Comparison of ENCODE assay signal across 1 fruit fly cellular context in the genomic region with DNA sequence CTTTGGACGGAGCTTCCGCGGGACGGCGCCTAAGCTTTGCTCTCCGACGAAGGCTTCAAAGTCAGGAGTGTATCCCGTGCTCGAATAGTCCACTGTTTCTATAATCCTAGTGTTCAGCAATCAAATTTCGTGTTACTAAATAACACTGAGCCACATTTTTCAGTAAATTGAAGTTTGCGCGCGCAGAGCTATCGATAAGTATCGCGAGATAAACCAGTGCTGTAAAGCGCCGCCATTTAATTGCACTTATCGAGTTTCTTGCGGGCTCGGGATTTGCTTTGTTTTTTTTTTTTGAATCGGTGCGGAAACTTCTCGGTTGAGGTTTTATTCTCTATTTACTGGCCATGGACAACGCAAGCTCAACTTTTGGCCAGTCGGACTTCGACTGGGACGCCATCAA.
TF ChIP-seq lines count a peak whose summit lies in the region.

A gene (minus strand): TSS at position 127 of the 400 bp plus-strand sequence.
A gene (plus strand): TSS at position 216 of the 400 bp plus-strand sequence.

TF ChIP-seq in whole organism, embryonic, 481 proteins besides CTCF, POLR2A, EP300 and RAD21 (continued from another document and continues in another):
- TF ChIP-seq CrebB (tag; optimal IDR thresholded peaks at IDR 0.05; lab: Kevin White, UChicago): no peak
- TF ChIP-seq Chrac-16 (GFP tag; optimal IDR thresholded peaks at IDR 0.05; lab: Kevin White, UChicago): no peak
- no peak for TF ChIP-seq CG16779 (GFP tag; IDR thresholded peaks at IDR 0.05; lab: Robert Waterston, UW)
- TF ChIP-seq MTF-1 (GFP tag; optimal IDR thresholded peaks at IDR 0.05; lab: Kevin White, UChicago; ENCODE audit: borderline replicate concordance): no peak
- TF ChIP-seq Six4 (GFP tag; optimal IDR thresholded peaks at IDR 0.05; lab: Kevin White, UChicago): no peak
- TF ChIP-seq scrt (GFP tag; optimal IDR thresholded peaks at IDR 0.05; lab: Kevin White, UChicago): no peak
- TF ChIP-seq sisA (GFP tag; IDR thresholded peaks at IDR 0.05; lab: Robert Waterston, UW): no peak
- TF ChIP-seq CG10654 (GFP tag; optimal IDR thresholded peaks at IDR 0.05; lab: Kevin White, UChicago): no peak
- peak; percentile 27; the same call in 1 of the 2 replicates for TF ChIP-seq E2f1 (GFP tag; IDR thresholded peaks at IDR 0.05; lab: Robert Waterston, UW)
- TF ChIP-seq Usf (GFP tag; optimal IDR thresholded peaks at IDR 0.05; lab: Kevin White, UChicago): no peak
- no peak for TF ChIP-seq ssp (GFP tag; IDR thresholded peaks at IDR 0.05; lab: Robert Waterston, UW)
- 0 out of 2 replicates have a peak, but pooled peaks have one; percentile 36 for TF ChIP-seq tna (GFP tag; IDR thresholded peaks at IDR 0.05; lab: Robert Waterston, UW; ENCODE audit: partially characterized antibody)
- TF ChIP-seq CG17829 (tag; optimal IDR thresholded peaks at IDR 0.05; lab: Kevin White, UChicago): no peak
- TF ChIP-seq Dad (GFP tag; optimal IDR thresholded peaks at IDR 0.05; lab: Kevin White, UChicago): no peak
- peak; percentile 93 for TF ChIP-seq Dp (GFP tag; optimal IDR thresholded peaks at IDR 0.05; lab: Kevin White, UChicago)
- TF ChIP-seq org-1 (GFP tag; optimal IDR thresholded peaks at IDR 0.05; lab: Kevin White, UChicago): no peak
- TF ChIP-seq lov (optimal IDR thresholded peaks at IDR 0.05; lab: Kevin White, UChicago): no peak
- no peak for TF ChIP-seq lov (GFP tag; IDR thresholded peaks at IDR 0.05; lab: Robert Waterston, UW)
- peak; percentile 76 for TF ChIP-seq Sry-δ (GFP tag; optimal IDR thresholded peaks at IDR 0.05; lab: Kevin White, UChicago)
- TF ChIP-seq Lim3 (GFP tag; IDR thresholded peaks at IDR 0.05; lab: Robert Waterston, UW): no peak
- TF ChIP-seq knrl (GFP tag; IDR thresholded peaks at IDR 0.05; lab: Robert Waterston, UW; ENCODE audit: partially characterized antibody): peak; percentile 60; the same call in 2 of the 3 replicates
- peak; percentile 60; the same call in 1 of the 2 replicates for TF ChIP-seq inv (GFP tag; IDR thresholded peaks at IDR 0.05; lab: Robert Waterston, UW; ENCODE audit: partially characterized antibody)
- TF ChIP-seq Dip3 (GFP tag; optimal IDR thresholded peaks at IDR 0.05; lab: Kevin White, UChicago): peak; percentile 2
- no peak for TF ChIP-seq Poxn (GFP tag; IDR thresholded peaks at IDR 0.05; lab: Robert Waterston, UW)
- TF ChIP-seq CG17385 (GFP tag; optimal IDR thresholded peaks at IDR 0.05; lab: Kevin White, UChicago): no peak
- 0 out of 2 replicates have a peak, but pooled peaks have one; percentile 34 for TF ChIP-seq Xrp1 (GFP tag; IDR thresholded peaks at IDR 0.05; lab: Robert Waterston, UW)
- TF ChIP-seq maf-S (GFP tag; optimal IDR thresholded peaks at IDR 0.05; lab: Kevin White, UChicago): no peak
- no peak for TF ChIP-seq CG6254 (GFP tag; optimal IDR thresholded peaks at IDR 0.05; lab: Kevin White, UChicago)
- peak; percentile 43 for TF ChIP-seq CG1603 (tag; optimal IDR thresholded peaks at IDR 0.05; lab: Kevin White, UChicago)
- TF ChIP-seq lmd (GFP tag; IDR thresholded peaks at IDR 0.05; lab: Robert Waterston, UW): no peak
- no peak for TF ChIP-seq CG43689 (GFP tag; IDR thresholded peaks at IDR 0.05; lab: Robert Waterston, UW)
- no peak for TF ChIP-seq CG9437 (GFP tag; optimal IDR thresholded peaks at IDR 0.05; lab: Kevin White, UChicago)
- TF ChIP-seq CG16813 (GFP tag; IDR thresholded peaks at IDR 0.05; lab: Robert Waterston, UW; ENCODE audit: partially characterized antibody): peak; percentile 73
- TF ChIP-seq CG13424 (tag; optimal IDR thresholded peaks at IDR 0.05; lab: Kevin White, UChicago): no peak
- TF ChIP-seq CG10431 (GFP tag; optimal IDR thresholded peaks at IDR 0.05; lab: Kevin White, UChicago): no peak
- no peak for TF ChIP-seq HLH3B (GFP tag; IDR thresholded peaks at IDR 0.05; lab: Robert Waterston, UW)
- TF ChIP-seq CG11695 (GFP tag; IDR thresholded peaks at IDR 0.05; lab: Robert Waterston, UW): no peak
- TF ChIP-seq CG14441 (GFP tag; IDR thresholded peaks at IDR 0.05; lab: Robert Waterston, UW): no peak
- TF ChIP-seq CG10321 (GFP tag; IDR thresholded peaks at IDR 0.05; lab: Robert Waterston, UW): peak; percentile 47; the same call in 1 of the 2 replicates
- TF ChIP-seq Lpt (GFP tag; optimal IDR thresholded peaks at IDR 0.05; lab: Kevin White, UChicago): no peak
- no peak for TF ChIP-seq CG15696 (tag; optimal IDR thresholded peaks at IDR 0.05; lab: Kevin White, UChicago)
- no peak for TF ChIP-seq ranshi (GFP tag; IDR thresholded peaks at IDR 0.05; lab: Robert Waterston, UW)
- peak; percentile 54 for TF ChIP-seq Ets97D (GFP tag; optimal IDR thresholded peaks at IDR 0.05; lab: Kevin White, UChicago)
- no peak for TF ChIP-seq sens-2 (GFP tag; IDR thresholded peaks at IDR 0.05; lab: Robert Waterston, UW)
- no peak for TF ChIP-seq Dfd (GFP tag; optimal IDR thresholded peaks at IDR 0.05; lab: Kevin White, UChicago)
- TF ChIP-seq wdn (GFP tag; IDR thresholded peaks at IDR 0.05; lab: Robert Waterston, UW): no peak
- 0 out of 2 replicates have a peak, but pooled peaks have one; percentile 29 for TF ChIP-seq nerfin-2 (GFP tag; IDR thresholded peaks at IDR 0.05; lab: Robert Waterston, UW; ENCODE audit: partially characterized antibody)
- TF ChIP-seq pan (optimal IDR thresholded peaks at IDR 0.05; lab: Kevin White, UChicago): no peak
- TF ChIP-seq pan (GFP tag; optimal IDR thresholded peaks at IDR 0.05 in 1 of 2, IDR thresholded peaks at IDR 0.05 in 1 of 2): peak in 1 of 2 experiments; percentile 19
- TF ChIP-seq TFAM (GFP tag; optimal IDR thresholded peaks at IDR 0.05; lab: Kevin White, UChicago): no peak
- no peak for TF ChIP-seq sd (tag; optimal IDR thresholded peaks at IDR 0.05; lab: Kevin White, UChicago)
- no peak for TF ChIP-seq Lhr (GFP tag; optimal IDR thresholded peaks at IDR 0.05; lab: Kevin White, UChicago)
- TF ChIP-seq CG10267 (tag; optimal IDR thresholded peaks at IDR 0.05; lab: Kevin White, UChicago): peak; percentile 97
- peak in 1 of 2 experiments; percentile 28 for TF ChIP-seq Pdp1 (GFP tag; optimal IDR thresholded peaks at IDR 0.05; lab: Kevin White, UChicago)
- TF ChIP-seq CG6765 (GFP tag; optimal IDR thresholded peaks at IDR 0.05; lab: Kevin White, UChicago): no peak
- no peak for TF ChIP-seq sug (tag; optimal IDR thresholded peaks at IDR 0.05; lab: Kevin White, UChicago)
- no peak for TF ChIP-seq CG17328 (GFP tag; IDR thresholded peaks at IDR 0.05; lab: Robert Waterston, UW)
- no peak for TF ChIP-seq CG5245 (GFP tag; optimal IDR thresholded peaks at IDR 0.05; lab: Kevin White, UChicago)
- peak; percentile 61; the same call in 1 of the 2 replicates for TF ChIP-seq sob (GFP tag; IDR thresholded peaks at IDR 0.05; lab: Robert Waterston, UW)
- TF ChIP-seq CG7928 (GFP tag; optimal IDR thresholded peaks at IDR 0.05; lab: Kevin White, UChicago): no peak
- peak; percentile 72 for TF ChIP-seq CG42726 (GFP tag; IDR thresholded peaks at IDR 0.05; lab: Robert Waterston, UW; ENCODE audit: partially characterized antibody)
- no peak for TF ChIP-seq seq (GFP tag; IDR thresholded peaks at IDR 0.05; lab: Robert Waterston, UW)
- TF ChIP-seq CG4404 (GFP tag; IDR thresholded peaks at IDR 0.05; lab: Robert Waterston, UW): no peak; the same call in 1 of the 2 replicates
- TF ChIP-seq CG3995 (GFP tag; optimal IDR thresholded peaks at IDR 0.05; lab: Kevin White, UChicago): no peak
- TF ChIP-seq CG9609 (GFP tag; optimal IDR thresholded peaks at IDR 0.05; lab: Kevin White, UChicago): peak; percentile 42
- peak; percentile 2 for TF ChIP-seq Abd-B (GFP tag; optimal IDR thresholded peaks at IDR 0.05; lab: Kevin White, UChicago)
- peak; percentile 23 for TF ChIP-seq stwl (tag; optimal IDR thresholded peaks at IDR 0.05; lab: Kevin White, UChicago)
- peak; percentile 48 for TF ChIP-seq phol (tag; optimal IDR thresholded peaks at IDR 0.05; lab: Kevin White, UChicago)
- no peak for TF ChIP-seq Bteb2 (GFP tag; optimal IDR thresholded peaks at IDR 0.05; lab: Kevin White, UChicago)
- peak; percentile 17 for TF ChIP-seq CG12155 (GFP tag; optimal IDR thresholded peaks at IDR 0.05; lab: Kevin White, UChicago)
- TF ChIP-seq D (optimal IDR thresholded peaks at IDR 0.05; lab: Kevin White, UChicago): no peak
- no peak for TF ChIP-seq D (GFP tag; optimal IDR thresholded peaks at IDR 0.05; lab: Kevin White, UChicago)
- no peak for TF ChIP-seq dmrt99B (tag; optimal IDR thresholded peaks at IDR 0.05; lab: Kevin White, UChicago)
- TF ChIP-seq vnd (GFP tag; IDR thresholded peaks at IDR 0.05; lab: Robert Waterston, UW; ENCODE audit: partially characterized antibody): 0 out of 3 replicates have a peak, but pooled peaks have one; percentile 45
- TF ChIP-seq CG12104 (GFP tag; optimal IDR thresholded peaks at IDR 0.05; lab: Kevin White, UChicago): no peak
- TF ChIP-seq tio (GFP tag; optimal IDR thresholded peaks at IDR 0.05; lab: Kevin White, UChicago): no peak
- no peak for TF ChIP-seq CG17912 (GFP tag; optimal IDR thresholded peaks at IDR 0.05; lab: Kevin White, UChicago)
- TF ChIP-seq tap (tag; optimal IDR thresholded peaks at IDR 0.05; lab: Kevin White, UChicago): no peak
- no peak for TF ChIP-seq bigmax (GFP tag; optimal IDR thresholded peaks at IDR 0.05; lab: Kevin White, UChicago)
- no peak for TF ChIP-seq chif (GFP tag; optimal IDR thresholded peaks at IDR 0.05; lab: Kevin White, UChicago)
- no peak for TF ChIP-seq so (GFP tag; IDR thresholded peaks at IDR 0.05; lab: Robert Waterston, UW)
- TF ChIP-seq pita (GFP tag; optimal IDR thresholded peaks at IDR 0.05; lab: Kevin White, UChicago): no peak
- TF ChIP-seq CG16815 (GFP tag; optimal IDR thresholded peaks at IDR 0.05; lab: Kevin White, UChicago): no peak
- TF ChIP-seq bcd (GFP tag; optimal IDR thresholded peaks at IDR 0.05; lab: Kevin White, UChicago): no peak
- TF ChIP-seq CG12219 (GFP tag; optimal IDR thresholded peaks at IDR 0.05; lab: Kevin White, UChicago): no peak
- no peak for TF ChIP-seq pros (GFP tag; optimal IDR thresholded peaks at IDR 0.05; lab: Kevin White, UChicago)
- TF ChIP-seq crol (GFP tag; IDR thresholded peaks at IDR 0.05; lab: Robert Waterston, UW): no peak
- TF ChIP-seq CG12299 (tag; optimal IDR thresholded peaks at IDR 0.05; lab: Kevin White, UChicago): no peak
- TF ChIP-seq corto (GFP tag; optimal IDR thresholded peaks at IDR 0.05; lab: Kevin White, UChicago): no peak
- TF ChIP-seq ash1 (GFP tag; optimal IDR thresholded peaks at IDR 0.05; lab: Kevin White, UChicago): no peak
- no peak for TF ChIP-seq CG3065 (GFP tag; optimal IDR thresholded peaks at IDR 0.05; lab: Kevin White, UChicago)
- TF ChIP-seq CG15479 (GFP tag; optimal IDR thresholded peaks at IDR 0.05; lab: Kevin White, UChicago): no peak
- TF ChIP-seq Med (GFP tag; lab: Kevin White, UChicago): peak; percentile 76
- TF ChIP-seq CG8924 (tag; optimal IDR thresholded peaks at IDR 0.05; lab: Kevin White, UChicago): no peak
- TF ChIP-seq zfh2 (GFP tag; optimal IDR thresholded peaks at IDR 0.05; lab: Kevin White, UChicago): peak; percentile 53
- TF ChIP-seq rib (GFP tag; IDR thresholded peaks at IDR 0.05; lab: Robert Waterston, UW): no peak
- no peak for TF ChIP-seq Mrtf (GFP tag; IDR thresholded peaks at IDR 0.05; lab: Robert Waterston, UW)
- TF ChIP-seq CG12659 (GFP tag; optimal IDR thresholded peaks at IDR 0.05; lab: Kevin White, UChicago): no peak
- no peak for TF ChIP-seq nom (GFP tag; optimal IDR thresholded peaks at IDR 0.05; lab: Kevin White, UChicago)
- TF ChIP-seq ac (GFP tag; optimal IDR thresholded peaks at IDR 0.05; lab: Kevin White, UChicago): no peak
- TF ChIP-seq otp (GFP tag; IDR thresholded peaks at IDR 0.05; lab: Robert Waterston, UW): no peak
- TF ChIP-seq crc (GFP tag; optimal IDR thresholded peaks at IDR 0.05; lab: Kevin White, UChicago): no peak
- no peak for TF ChIP-seq CG10959 (GFP tag; IDR thresholded peaks at IDR 0.05; lab: Robert Waterston, UW)
- TF ChIP-seq vfl (GFP tag; optimal IDR thresholded peaks at IDR 0.05; lab: Kevin White, UChicago): peak; percentile 20
- no peak for TF ChIP-seq D19A (tag; optimal IDR thresholded peaks at IDR 0.05; lab: Kevin White, UChicago)
- peak; percentile 82 for TF ChIP-seq amos (GFP tag; IDR thresholded peaks at IDR 0.05; lab: Robert Waterston, UW; ENCODE audit: partially characterized antibody)
- no peak for TF ChIP-seq Mad (GFP tag; optimal IDR thresholded peaks at IDR 0.05; lab: Kevin White, UChicago)
- peak; percentile 9 for TF ChIP-seq Fer1 (GFP tag; optimal IDR thresholded peaks at IDR 0.05; lab: Kevin White, UChicago)
- TF ChIP-seq Dref (GFP tag; IDR thresholded peaks at IDR 0.05; lab: Robert Waterston, UW): peak; percentile 88
- no peak for TF ChIP-seq CkIIα-i1 (GFP tag; IDR thresholded peaks at IDR 0.05; lab: Robert Waterston, UW)
- TF ChIP-seq D19B (GFP tag; optimal IDR thresholded peaks at IDR 0.05; lab: Kevin White, UChicago): no peak
- peak; percentile 4 for TF ChIP-seq lbe (GFP tag; optimal IDR thresholded peaks at IDR 0.05; lab: Kevin White, UChicago)
- no peak for TF ChIP-seq cad (GFP tag; optimal IDR thresholded peaks at IDR 0.05; lab: Kevin White, UChicago)
- no peak for TF ChIP-seq Deaf1 (tag; optimal IDR thresholded peaks at IDR 0.05; lab: Kevin White, UChicago)
- TF ChIP-seq CG33213 (GFP tag; optimal IDR thresholded peaks at IDR 0.05; lab: Kevin White, UChicago): no peak
- no peak for TF ChIP-seq aop (GFP tag; IDR thresholded peaks at IDR 0.05; lab: Robert Waterston, UW)
- no peak for TF ChIP-seq pfk (GFP tag; optimal IDR thresholded peaks at IDR 0.05; lab: Kevin White, UChicago)
- TF ChIP-seq lab (GFP tag; optimal IDR thresholded peaks at IDR 0.05; lab: Kevin White, UChicago): peak; percentile 37
- TF ChIP-seq h (optimal IDR thresholded peaks at IDR 0.05; lab: Kevin White, UChicago): no peak
- TF ChIP-seq CG9797 (GFP tag; optimal IDR thresholded peaks at IDR 0.05; lab: Kevin White, UChicago): peak; percentile 32
- TF ChIP-seq Myb (GFP tag; optimal IDR thresholded peaks at IDR 0.05; lab: Kevin White, UChicago): peak; percentile 75
- peak; percentile 59 for TF ChIP-seq Sin3A (optimal IDR thresholded peaks at IDR 0.05; lab: Kevin White, UChicago)
- TF ChIP-seq CG7372 (GFP tag; IDR thresholded peaks at IDR 0.05; lab: Robert Waterston, UW): no peak
- TF ChIP-seq C15 (GFP tag; IDR thresholded peaks at IDR 0.05; lab: Robert Waterston, UW): no peak
- TF ChIP-seq CG1233 (GFP tag; optimal IDR thresholded peaks at IDR 0.05; lab: Kevin White, UChicago): no peak
- TF ChIP-seq ato (GFP tag; IDR thresholded peaks at IDR 0.05; lab: Robert Waterston, UW; ENCODE audit: partially characterized antibody): peak; percentile 33; the same call in 1 of the 2 replicates
- TF ChIP-seq hkb (optimal IDR thresholded peaks at IDR 0.05; lab: Kevin White, UChicago): no peak
- no peak for TF ChIP-seq hkb (GFP tag; IDR thresholded peaks at IDR 0.05; lab: Robert Waterston, UW)
- no peak for TF ChIP-seq CG14050 (GFP tag; IDR thresholded peaks at IDR 0.05; lab: Robert Waterston, UW)
